Fruit fly (Drosophila melanogaster) whole organism, adult: ENCODE measurements around the gene Shab.

Experiments
- CG1620 ChIP-seq: fragments of 200-800 bp; sonication (Bioruptor generic); optimal IDR thresholded peaks from 2 replicates; lab custom pipeline; 2016; ENCODE audit warnings: missing biosample characterization, missing genetic modification characterization
- CG33017 ChIP-seq: fragments of 200-800 bp; sonication (Bioruptor generic); optimal IDR thresholded peaks from 2 replicates; lab custom pipeline; 2018; ENCODE audit warnings: missing biosample characterization, mild to moderate bottlenecking, missing genetic modification characterization, moderate library complexity
- CG5204 ChIP-seq: fragments of 200-800 bp; sonication (Bioruptor generic); optimal IDR thresholded peaks from 2 replicates; lab custom pipeline; 2016; ENCODE audit warnings: missing biosample characterization, missing genetic modification characterization
- CG7045 ChIP-seq: fragments of 200-800 bp; sonication (Bioruptor generic); optimal IDR thresholded peaks from 2 replicates; lab custom pipeline; 2017; ENCODE audit warnings: missing biosample characterization, mild to moderate bottlenecking, missing genetic modification characterization
- CG7101 ChIP-seq: fragments of 200-800 bp; sonication (Bioruptor generic); optimal IDR thresholded peaks from 2 replicates; lab custom pipeline; 2018; ENCODE audit warnings: missing biosample characterization, mild to moderate bottlenecking, missing genetic modification characterization, moderate library complexity
- Crg-1 ChIP-seq: fragments of 200-800 bp; sonication (Bioruptor generic); optimal IDR thresholded peaks from 2 replicates; lab custom pipeline; 2016; ENCODE audit warnings: missing biosample characterization, missing genetic modification characterization
- Hr96 ChIP-seq: fragments of 200-800 bp; sonication (Bioruptor generic); optimal IDR thresholded peaks from 2 replicates; lab custom pipeline; 2016; ENCODE audit warnings: missing biosample characterization, missing genetic modification characterization
- Mnt ChIP-seq: fragments of 200-800 bp; sonication (Bioruptor generic); optimal IDR thresholded peaks from 2 replicates; lab custom pipeline; 2016; ENCODE audit warnings: missing biosample characterization, mild to moderate bottlenecking, missing genetic modification characterization
- bab1 ChIP-seq: fragments of 200-800 bp; sonication (Bioruptor generic); optimal IDR thresholded peaks from 3 replicates; lab custom pipeline; 2019; ENCODE audit warnings: missing biosample characterization, mild to moderate bottlenecking, missing genetic modification characterization, moderate library complexity
- kay ChIP-seq: fragments of 200-800 bp; sonication (Bioruptor generic); peaks from one replicate; lab custom pipeline; 2016; ENCODE audit warnings: missing biosample characterization, missing genetic modification characterization, borderline replicate concordance
- ovo ChIP-seq: fragments of 200-800 bp; sonication (Bioruptor generic); optimal IDR thresholded peaks from 2 replicates; lab custom pipeline; 2016; ENCODE audit warnings: missing biosample characterization, missing genetic modification characterization

- no peak for TF ChIP-seq CG5204
- TF ChIP-seq Mnt = no peak
- TF ChIP-seq kay (GFP tag; lab: Kevin White, UChicago) = no peak
- TF ChIP-seq CG1620 (GFP tag; lab: Kevin White, UChicago) = no peak
- no peak for TF ChIP-seq ovo (GFP tag; lab: Kevin White, UChicago)
- no peak for TF ChIP-seq Crg-1
- no peak for TF ChIP-seq CG7101
- no peak for TF ChIP-seq bab1 (GFP tag; lab: Kevin White, UChicago)
- TF ChIP-seq CG33017 = no peak
- TF ChIP-seq Hr96 (GFP tag; lab: Kevin White, UChicago) = no peak
- TF ChIP-seq CG7045 = no peak
These were observed 42.0 kb upstream of the Shab start for dm6 chr3L:2852763-2853334.
